Worm (Caenorhabditis elegans): ENCODE results near the gene F29B9.11.

DNA sequence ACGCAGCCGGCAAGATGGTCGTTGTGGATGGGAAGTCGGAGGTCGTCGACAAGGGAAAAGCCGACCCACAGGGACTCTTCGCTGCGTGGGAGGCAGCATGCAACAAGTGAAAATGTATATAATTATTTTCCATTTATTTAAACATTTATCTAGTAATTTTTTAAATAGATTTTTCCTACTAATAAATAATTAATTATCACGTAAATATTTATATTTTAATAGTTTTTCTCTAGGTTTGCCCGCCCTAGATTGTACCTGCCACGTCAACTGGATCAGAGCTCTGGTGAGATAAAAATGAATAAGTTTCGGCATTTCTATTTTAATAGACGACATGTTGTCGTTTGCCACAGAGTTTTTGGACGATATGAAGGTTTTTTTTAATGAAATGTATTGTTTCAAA, 7.0 kb downstream of the F29B9.11 start, which contains the start of gene psr-1:
- TF ChIP-seq mep-1 (tag; optimal IDR thresholded peaks at IDR 0.05) (no peak), lin-13 (GFP tag; optimal IDR thresholded peaks at IDR 0.05) (no peak), zag-1 (tag; optimal IDR thresholded peaks at IDR 0.05) (no peak), unc-98 (GFP tag; IDR thresholded peaks at IDR 0.05) (no peak), ama-1 (optimal IDR thresholded peaks at IDR 0.05) (no peak), lin-35 (GFP tag; optimal IDR thresholded peaks at IDR 0.05) (no peak), ces-1 (GFP tag; optimal IDR thresholded peaks at IDR 0.05) (no peak), elt-2 (tag; optimal IDR thresholded peaks at IDR 0.05) (no peak), elt-3 (tag; optimal IDR thresholded peaks at IDR 0.05) (no peak), egl-27 (tag; optimal IDR thresholded peaks at IDR 0.05) (no peak), nhr-84 (tag; optimal IDR thresholded peaks at IDR 0.05) (no peak), tbx-2 (tag; optimal IDR thresholded peaks at IDR 0.05) (no peak), unc-130 (tag; optimal IDR thresholded peaks at IDR 0.05) (no peak)

Measured in whole organism, L1 larva.